Worm (Caenorhabditis elegans) whole organism, L2 larva: Measurements from ENCODE around the gene C10A4.13.

Experiments used
- F13H6.1 ChIP-seq: sonication (generic microtip); optimal IDR thresholded peaks from 2 replicates; lab custom pipeline; 2016; ENCODE audit warnings: missing genetic modification characterization, missing compliant biosample characterization
- aly-2 ChIP-seq: fragments of 150-350 bp; optimal IDR thresholded peaks from 2 replicates; lab custom pipeline; 2014; ENCODE audit warnings: missing biosample characterization, missing genetic modification characterization
- ama-1 ChIP-seq: fragments of 150-350 bp; optimal IDR thresholded peaks from 2 replicates; lab custom pipeline; 2018; ENCODE audit warnings: inconsistent platforms
- dmd-4 ChIP-seq: sonication (generic microtip); optimal IDR thresholded peaks from 2 replicates; lab custom pipeline; 2017; ENCODE audit warnings: missing biosample characterization, missing genetic modification characterization
- lin-39 ChIP-seq: fragments of 150-350 bp; optimal IDR thresholded peaks from 2 replicates; lab custom pipeline; 2014; ENCODE audit warnings: missing biosample characterization, missing genetic modification reagents, missing genetic modification characterization
- ztf-11 ChIP-seq: sonication (generic microtip); optimal IDR thresholded peaks from 2 replicates; lab custom pipeline; 2017; ENCODE audit warnings: missing biosample characterization, missing genetic modification characterization
- ztf-4 ChIP-seq: fragments of 150-350 bp; optimal IDR thresholded peaks from 2 replicates; lab custom pipeline; 2014; ENCODE audit warnings: missing biosample characterization, missing genetic modification characterization

ce11 chrX:7446485-7446884 is 48.6 kb upstream of the C10A4.13 start:
- TF ChIP-seq F13H6.1 (tag; lab: Kevin White, UChicago), result no peak
- no peak for TF ChIP-seq dmd-4 (tag; lab: Kevin White, UChicago)
- TF ChIP-seq ztf-4 (tag; lab: Kevin White, UChicago), result no peak
- no peak for TF ChIP-seq ztf-11 (tag; lab: Kevin White, UChicago)
- TF ChIP-seq aly-2 (tag; lab: Kevin White, UChicago), result no peak
- TF ChIP-seq ama-1 (lab: Kevin White, UChicago), result no peak
- no peak for TF ChIP-seq lin-39 (tag; lab: Kevin White, UChicago)
